Fruit fly (Drosophila melanogaster) whole organism, adult: Measurements from ENCODE around the gene CG6738.
A peak's percentile ranks its signal among the peaks of the same experiment; 100 is the strongest.

Source experiments
- CG11617 ChIP-seq: fragments of 200-800 bp; sonication (Bioruptor generic); optimal IDR thresholded peaks from 2 replicates; lab custom pipeline; 2017; ENCODE audit warnings: mild to moderate bottlenecking, missing biosample characterization, missing genetic modification reagents, missing genetic modification characterization
- CG12768 ChIP-seq: fragments of 200-800 bp; sonication (Bioruptor generic); optimal IDR thresholded peaks from 2 replicates; lab custom pipeline; 2017; ENCODE audit warnings: missing biosample characterization, missing genetic modification characterization, mild to moderate bottlenecking, moderate library complexity, missing genetic modification reagents
- CG14711 ChIP-seq: fragments of 200-800 bp; sonication (Bioruptor generic); optimal IDR thresholded peaks from 2 replicates; lab custom pipeline; 2018; ENCODE audit warnings: missing biosample characterization, mild to moderate bottlenecking, missing genetic modification characterization, moderate library complexity
- CG1620 ChIP-seq: fragments of 200-800 bp; sonication (Bioruptor generic); optimal IDR thresholded peaks from 2 replicates; lab custom pipeline; 2016; ENCODE audit warnings: missing biosample characterization, missing genetic modification characterization
- CG33017 ChIP-seq: fragments of 200-800 bp; sonication (Bioruptor generic); optimal IDR thresholded peaks from 2 replicates; lab custom pipeline; 2018; ENCODE audit warnings: missing biosample characterization, mild to moderate bottlenecking, missing genetic modification characterization, moderate library complexity
- CG5204 ChIP-seq: fragments of 200-800 bp; sonication (Bioruptor generic); optimal IDR thresholded peaks from 2 replicates; lab custom pipeline; 2016; ENCODE audit warnings: missing biosample characterization, missing genetic modification characterization
- CG7101 ChIP-seq: fragments of 200-800 bp; sonication (Bioruptor generic); optimal IDR thresholded peaks from 2 replicates; lab custom pipeline; 2018; ENCODE audit warnings: missing biosample characterization, mild to moderate bottlenecking, missing genetic modification characterization, moderate library complexity
- Clk ChIP-seq: fragments of 200-800 bp; sonication (Bioruptor generic); optimal IDR thresholded peaks from 2 replicates; lab custom pipeline; 2017; ENCODE audit warnings: missing biosample characterization, missing genetic modification characterization
- Crg-1 ChIP-seq: fragments of 200-800 bp; sonication (Bioruptor generic); optimal IDR thresholded peaks from 2 replicates; lab custom pipeline; 2016; ENCODE audit warnings: missing biosample characterization, missing genetic modification characterization
- Hr96 ChIP-seq: fragments of 200-800 bp; sonication (Bioruptor generic); optimal IDR thresholded peaks from 2 replicates; lab custom pipeline; 2016; ENCODE audit warnings: missing biosample characterization, missing genetic modification characterization
- Mnt ChIP-seq: fragments of 200-800 bp; sonication (Bioruptor generic); optimal IDR thresholded peaks from 2 replicates; lab custom pipeline; 2016; ENCODE audit warnings: missing biosample characterization, mild to moderate bottlenecking, missing genetic modification characterization
- bab1 ChIP-seq: fragments of 200-800 bp; sonication (Bioruptor generic); optimal IDR thresholded peaks from 3 replicates; lab custom pipeline; 2019; ENCODE audit warnings: missing biosample characterization, mild to moderate bottlenecking, missing genetic modification characterization, moderate library complexity
- cic ChIP-seq: fragments of 200-800 bp; sonication (Bioruptor generic); optimal IDR thresholded peaks from 2 replicates; lab custom pipeline; 2017; ENCODE audit warnings: missing biosample characterization, mild to moderate bottlenecking, missing genetic modification characterization, moderate library complexity
- cnc ChIP-seq, 2 experiments: fragments of >200 bp; optimal IDR thresholded peaks; 2 replicates each; lab custom pipeline; 2017
- kay ChIP-seq: fragments of 200-800 bp; sonication (Bioruptor generic); peaks from one replicate; lab custom pipeline; 2016; ENCODE audit warnings: missing biosample characterization, missing genetic modification characterization, borderline replicate concordance
- ovo ChIP-seq: fragments of 200-800 bp; sonication (Bioruptor generic); optimal IDR thresholded peaks from 2 replicates; lab custom pipeline; 2016; ENCODE audit warnings: missing biosample characterization, missing genetic modification characterization
- pad ChIP-seq: fragments of 200-800 bp; sonication (Bioruptor generic); optimal IDR thresholded peaks from 3 replicates; lab custom pipeline; 2017; ENCODE audit warnings: missing biosample characterization, missing genetic modification characterization, mild to moderate bottlenecking, moderate library complexity, missing genetic modification reagents
- tj ChIP-seq: fragments of 200-800 bp; sonication (Bioruptor generic); optimal IDR thresholded peaks from 3 replicates; lab custom pipeline; 2017; ENCODE audit warnings: missing biosample characterization, mild to moderate bottlenecking, missing genetic modification characterization, moderate library complexity
- toe ChIP-seq: fragments of 200-800 bp; sonication (Bioruptor generic); optimal IDR thresholded peaks from 2 replicates; lab custom pipeline; 2016; ENCODE audit warnings: missing biosample characterization, missing genetic modification characterization

CG6738 gene

dm6 chr3R:23117683-23118470, 18.5 kb downstream of the CG6738 start, which contains the start of the genes Rassf and CenB1A:
Rassf (minus strand) TSS chr3R:23117931.
CenB1A (plus strand) TSS chr3R:23118400.
- TF ChIP-seq CG33017 (tag; lab: Kevin White, UChicago) (peak; percentile 11), toe (peak; percentile 72), CG11617 (GFP tag; lab: Kevin White, UChicago) (no peak), CG7101 (tag; lab: Kevin White, UChicago) (no peak), Mnt (GFP tag; lab: Kevin White, UChicago) (peak; percentile 52), tj (no peak), ovo (peak; percentile 34), CG5204 (GFP tag; lab: Kevin White, UChicago) (no peak), CG14711 (tag; lab: Kevin White, UChicago) (no peak), CG1620 (GFP tag; lab: Kevin White, UChicago) (peak; percentile 39), pad (GFP tag; lab: Kevin White, UChicago) (peak; percentile 42), bab1 (GFP tag; lab: Kevin White, UChicago) (no peak), Crg-1 (GFP tag; lab: Kevin White, UChicago) (peak; percentile 48), cic (GFP tag; lab: Kevin White, UChicago) (no peak), CG12768 (GFP tag; lab: Kevin White, UChicago) (peak; percentile 46), Clk (peak; percentile 9), Hr96 (GFP tag; lab: Kevin White, UChicago) (peak; percentile 62)

dm6 chr3R:23119873-23120272, 20.5 kb downstream of the CG6738 start:
- TF ChIP-seq tj (no peak), CG11617 (GFP tag; lab: Kevin White, UChicago) (no peak), cic (GFP tag; lab: Kevin White, UChicago) (no peak), kay (no peak), bab1 (GFP tag; lab: Kevin White, UChicago) (no peak), ovo (no peak), Hr96 (GFP tag; lab: Kevin White, UChicago) (no peak), CG7101 (tag; lab: Kevin White, UChicago) (no peak), CG33017 (tag; lab: Kevin White, UChicago) (no peak), Crg-1 (GFP tag; lab: Kevin White, UChicago) (no peak), CG12768 (GFP tag; lab: Kevin White, UChicago) (no peak), Mnt (GFP tag; lab: Kevin White, UChicago) (no peak), CG5204 (GFP tag; lab: Kevin White, UChicago) (no peak), CG14711 (tag; lab: Kevin White, UChicago) (no peak), CG1620 (GFP tag; lab: Kevin White, UChicago) (no peak)

DNA sequence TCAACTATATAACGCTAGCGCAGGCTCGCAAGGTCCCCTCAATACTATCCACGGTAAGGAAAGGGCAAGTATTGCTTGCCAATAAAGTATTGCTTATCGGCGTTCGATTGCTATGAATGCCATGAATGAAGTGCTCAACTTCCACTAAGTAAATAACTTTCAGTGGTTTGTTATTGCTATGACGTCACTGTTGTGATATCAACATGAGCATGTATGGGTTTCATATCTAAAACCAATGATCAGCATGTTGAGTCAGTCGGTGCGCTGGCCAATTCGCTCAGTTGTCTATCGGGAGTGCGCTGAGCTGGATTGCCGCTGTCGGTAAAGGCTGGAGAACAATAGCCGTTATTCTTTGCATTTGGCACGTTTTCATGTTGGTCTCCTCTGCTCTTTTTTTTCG, 21.6 kb downstream of the CG6738 start:
- no peak for TF ChIP-seq ovo
- TF ChIP-seq Mnt (GFP tag; lab: Kevin White, UChicago): peak; percentile 7
- TF ChIP-seq toe: no peak
- no peak for TF ChIP-seq tj
- TF ChIP-seq bab1 (GFP tag; lab: Kevin White, UChicago): peak; percentile 26
- TF ChIP-seq kay: no peak
- no peak for TF ChIP-seq CG11617 (GFP tag; lab: Kevin White, UChicago)
- TF ChIP-seq cnc (optimal IDR thresholded peaks at IDR 0.05; lab: Kevin White, UChicago): no peak
- no peak for TF ChIP-seq CG33017 (tag; lab: Kevin White, UChicago)
- peak; percentile 87 for TF ChIP-seq cic (GFP tag; lab: Kevin White, UChicago)
- TF ChIP-seq Clk: no peak
- no peak for TF ChIP-seq CG5204 (GFP tag; lab: Kevin White, UChicago)
- peak; percentile 4 for TF ChIP-seq CG7101 (tag; lab: Kevin White, UChicago)

DNA sequence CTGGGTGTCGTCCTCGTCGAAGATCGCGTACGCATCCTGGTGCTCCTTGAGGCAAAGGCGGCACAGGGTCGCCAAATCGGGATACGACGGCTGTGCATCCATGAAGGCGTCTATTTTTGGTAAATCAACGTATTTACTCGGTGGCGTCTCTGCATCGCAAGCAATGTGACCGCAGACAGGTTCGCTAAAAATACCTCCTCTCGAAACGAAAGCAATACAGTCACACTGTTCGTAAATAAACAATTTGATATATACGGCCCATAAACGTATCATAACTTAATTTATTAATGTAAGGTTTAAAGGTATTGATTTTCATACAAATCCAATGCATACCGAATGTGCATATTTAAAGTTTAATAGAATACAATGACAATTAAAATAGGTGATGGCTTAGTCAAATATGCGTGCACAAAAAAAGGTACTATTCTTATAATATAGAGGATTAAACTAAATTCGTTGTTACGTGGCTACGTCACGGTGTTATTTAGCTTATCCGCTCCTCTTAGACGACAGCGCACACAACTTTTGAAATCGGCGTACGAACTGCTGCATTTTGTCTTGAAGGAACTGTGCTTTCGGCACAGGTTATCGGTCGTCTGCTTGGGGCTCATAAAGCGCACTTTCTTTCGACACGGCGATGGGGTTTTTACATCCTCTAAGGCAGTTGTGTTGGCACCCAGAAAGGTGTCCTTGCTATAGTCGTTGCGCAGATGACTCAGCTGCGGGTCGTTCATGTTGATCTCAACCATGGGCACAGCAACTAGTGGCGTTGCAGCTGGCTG, 27.1 kb downstream of the CG6738 start, which contains the start of gene CG31365:
Gene CG31365 (minus strand): TSS at position 182 of the 782 bp plus-strand sequence.
- TF ChIP-seq Clk: no peak
- no peak for TF ChIP-seq CG5204 (GFP tag; lab: Kevin White, UChicago)
- TF ChIP-seq cic (GFP tag; lab: Kevin White, UChicago): no peak
- TF ChIP-seq kay: no peak
- peak; percentile 29 for TF ChIP-seq bab1 (GFP tag; lab: Kevin White, UChicago)
- no peak for TF ChIP-seq CG33017 (tag; lab: Kevin White, UChicago)
- peak; percentile 28 for TF ChIP-seq CG11617 (GFP tag; lab: Kevin White, UChicago)
- no peak for TF ChIP-seq Mnt (GFP tag; lab: Kevin White, UChicago)

dm6 chr3R:23127796-23128195, 28.5 kb downstream of the CG6738 start, which contains the start of gene CG31457:
CG31457 (minus strand) TSS chr3R:23127981.
- peak; percentile 49 for TF ChIP-seq bab1 (GFP tag; lab: Kevin White, UChicago)
- no peak for TF ChIP-seq tj
- no peak for TF ChIP-seq CG7101 (tag; lab: Kevin White, UChicago)
- TF ChIP-seq CG1620 (GFP tag; lab: Kevin White, UChicago): no peak
- TF ChIP-seq cnc (optimal IDR thresholded peaks at IDR 0.05; lab: Kevin White, UChicago): no peak
- TF ChIP-seq CG12768 (GFP tag; lab: Kevin White, UChicago): no peak
- TF ChIP-seq Hr96 (GFP tag; lab: Kevin White, UChicago): no peak

DNA sequence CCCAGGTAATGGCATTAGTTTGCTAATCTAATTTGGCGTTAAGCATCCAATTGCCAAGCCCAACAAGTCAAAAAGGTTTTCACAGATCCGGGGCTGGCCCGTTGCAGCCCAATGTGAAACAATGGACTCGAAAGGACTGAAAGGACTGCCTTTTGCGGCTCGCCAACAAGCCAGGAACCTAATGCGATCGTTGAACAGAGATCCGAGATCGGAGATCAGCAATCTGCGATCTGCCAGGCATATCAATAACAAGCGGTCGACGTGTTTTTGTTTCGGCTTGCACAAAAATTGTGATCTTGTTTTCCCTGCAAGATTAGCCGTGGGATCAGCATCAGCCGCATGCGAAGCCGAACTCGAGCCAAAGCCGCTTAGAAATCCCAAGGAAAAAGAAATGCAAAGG, 30.3 kb downstream of the CG6738 start:
- no peak for TF ChIP-seq cnc (optimal IDR thresholded peaks at IDR 0.05; lab: Kevin White, UChicago)
- no peak for TF ChIP-seq CG33017 (tag; lab: Kevin White, UChicago)
- no peak for TF ChIP-seq Crg-1 (GFP tag; lab: Kevin White, UChicago)
- TF ChIP-seq bab1 (GFP tag; lab: Kevin White, UChicago): no peak
- TF ChIP-seq toe: no peak
